Worm (Caenorhabditis elegans) whole organism, L1 larva: ENCODE measurements around the gene abcf-1.
A peak's percentile ranks its signal among the peaks of the same experiment; 100 is the strongest.

ENCODE experiments used
- C04F5.9 ChIP-seq: sonication (generic microtip); optimal IDR thresholded peaks from 2 replicates; lab custom pipeline; 2016; ENCODE audit warnings: missing genetic modification characterization, missing compliant biosample characterization
- C16A3.4 ChIP-seq: fragments of 150-350 bp; optimal IDR thresholded peaks from 2 replicates; lab custom pipeline; 2014; ENCODE audit warnings: missing biosample characterization, missing genetic modification characterization
- F16B12.6 ChIP-seq: fragments of 150-350 bp; optimal IDR thresholded peaks from 2 replicates; lab custom pipeline; 2014; ENCODE audit warnings: missing biosample characterization, missing genetic modification characterization
- aha-1 ChIP-seq: fragments of 150-350 bp; optimal IDR thresholded peaks from 2 replicates; lab custom pipeline; 2014; ENCODE audit warnings: missing biosample characterization, missing genetic modification characterization
- alr-1 ChIP-seq: fragments of 200-800 bp; sonication (Bioruptor generic); optimal IDR thresholded peaks from 2 replicates; lab custom pipeline; 2018; ENCODE audit warnings: borderline replicate concordance, mild to moderate bottlenecking, missing genetic modification characterization, missing compliant biosample characterization
- aly-2 ChIP-seq: fragments of 150-350 bp; optimal IDR thresholded peaks from 2 replicates; lab custom pipeline; 2014; ENCODE audit warnings: missing biosample characterization, missing genetic modification characterization
- ama-1 ChIP-seq: fragments of 150-350 bp; optimal IDR thresholded peaks from 2 replicates; lab custom pipeline; 2014
- blmp-1 ChIP-seq: fragments of 150-350 bp; optimal IDR thresholded peaks from 2 replicates; lab custom pipeline; 2014; ENCODE audit warnings: missing biosample characterization, missing genetic modification characterization
- ces-1 ChIP-seq: fragments of 150-350 bp; optimal IDR thresholded peaks from 2 replicates; lab custom pipeline; 2014; ENCODE audit warnings: missing biosample characterization, missing genetic modification reagents, missing genetic modification characterization
- efl-1 ChIP-seq, 4 experiments: fragments of 150-350 bp; optimal IDR thresholded peaks in 3 of 4; peaks in 1 of 4; 1 replicate in 1 of 4; 2 replicates in 3 of 4; lab custom pipeline; 2014; ENCODE audit warnings: missing biosample characterization in 2 of 4, missing genetic modification characterization in 2 of 4, missing genetic modification reagents in 2 of 4
- efl-3 ChIP-seq: fragments of 200-800 bp; sonication (Bioruptor generic); optimal IDR thresholded peaks from 2 replicates; lab custom pipeline; 2018; ENCODE audit warnings: mild to moderate bottlenecking, missing genetic modification characterization, missing compliant biosample characterization
- egl-13 ChIP-seq: sonication (generic microtip); optimal IDR thresholded peaks from 2 replicates; lab custom pipeline; 2016; ENCODE audit warnings: missing genotype, missing genetic modification reagents, missing genetic modification characterization, missing compliant biosample characterization
- elt-2 ChIP-seq: sonication (generic microtip); optimal IDR thresholded peaks from 2 replicates; lab custom pipeline; 2016; ENCODE audit warnings: missing genetic modification characterization, mild to moderate bottlenecking, inconsistent platforms, missing compliant biosample characterization, missing genetic modification reagents
- elt-3 ChIP-seq, 6 experiments: fragments of 150-350 bp in 1 of 6; sonication (generic microtip); optimal IDR thresholded peaks; 2 replicates each; lab custom pipeline; 2017 to 2018; ENCODE audit warnings: missing biosample characterization in 6 of 6, missing genetic modification characterization in 6 of 6, inconsistent platforms in 1 of 6
- fkh-4 ChIP-seq: sonication (generic microtip); optimal IDR thresholded peaks from 2 replicates; lab custom pipeline; 2016; ENCODE audit warnings: missing compliant biosample characterization, missing genetic modification characterization, borderline replicate concordance
- grh-1 ChIP-seq: fragments of 200-800 bp; sonication (Bioruptor generic); IDR thresholded peaks from 2 replicates; pipeline ENCODE4 v1.3.6; 2022; ENCODE audit warnings: missing genetic modification reagents, missing genetic modification characterization, missing compliant biosample characterization
- irx-1 ChIP-seq: sonication (generic microtip); optimal IDR thresholded peaks from 2 replicates; lab custom pipeline; 2016; ENCODE audit warnings: missing genetic modification characterization, missing compliant biosample characterization
- jun-1 ChIP-seq: fragments of 150-350 bp; optimal IDR thresholded peaks from 2 replicates; lab custom pipeline; 2014; ENCODE audit warnings: missing biosample characterization, missing genetic modification reagents, missing genetic modification characterization
- lin-14 ChIP-seq: fragments of 200-800 bp; sonication (Bioruptor generic); optimal IDR thresholded peaks from 2 replicates; lab custom pipeline; 2018; ENCODE audit warnings: mild to moderate bottlenecking, missing genetic modification characterization, moderate library complexity, missing compliant biosample characterization
- lin-35 ChIP-seq, 2 experiments: fragments of 150-350 bp; optimal IDR thresholded peaks; 2 replicates each; lab custom pipeline; 2014; ENCODE audit warnings: missing biosample characterization in 2 of 2, missing genetic modification characterization in 2 of 2, missing genetic modification reagents in 2 of 2
- lsy-2 ChIP-seq, 2 experiments: fragments of 150-350 bp; optimal IDR thresholded peaks; 2 replicates each; lab custom pipeline; 2014; ENCODE audit warnings: missing biosample characterization in 2 of 2, missing genetic modification characterization in 2 of 2
- mab-9 ChIP-seq: fragments of 200-800 bp; sonication (Bioruptor generic); IDR thresholded peaks from 2 replicates; pipeline ENCODE4 v1.3.6; 2022; ENCODE audit warnings: missing genetic modification reagents, missing genetic modification characterization, missing compliant biosample characterization
- mdl-1 ChIP-seq, 2 experiments: fragments of 150-350 bp; optimal IDR thresholded peaks; 2 replicates each; lab custom pipeline; 2014 to 2017; ENCODE audit warnings: missing biosample characterization in 2 of 2, missing genetic modification characterization in 2 of 2, inconsistent platforms in 1 of 2
- nhr-11 ChIP-seq: fragments of 150-350 bp; optimal IDR thresholded peaks from 2 replicates; lab custom pipeline; 2014; ENCODE audit warnings: missing biosample characterization, missing genetic modification characterization
- nhr-12 ChIP-seq: sonication (generic microtip); optimal IDR thresholded peaks from 2 replicates; lab custom pipeline; 2017; ENCODE audit warnings: missing biosample characterization, missing genetic modification characterization
- nhr-19 ChIP-seq: fragments of 200-800 bp; sonication (Bioruptor generic); conservative IDR thresholded peaks from 2 replicates; pipeline ENCODE4 v1.3.6; 2022; ENCODE audit warnings: missing genetic modification characterization, missing compliant biosample characterization
- nhr-20 ChIP-seq: sonication (generic microtip); optimal IDR thresholded peaks from 2 replicates; lab custom pipeline; 2016; ENCODE audit warnings: mild to moderate bottlenecking, missing genetic modification characterization, missing compliant biosample characterization
- nhr-47 ChIP-seq: sonication (generic microtip); optimal IDR thresholded peaks from 2 replicates; lab custom pipeline; 2016; ENCODE audit warnings: mild to moderate bottlenecking, missing genetic modification characterization, moderate library complexity, missing compliant biosample characterization
- nhr-71 ChIP-seq: sonication (generic microtip); optimal IDR thresholded peaks from 2 replicates; lab custom pipeline; 2016; ENCODE audit warnings: mild to moderate bottlenecking, missing genetic modification characterization, moderate library complexity, missing compliant biosample characterization
- nhr-85 ChIP-seq: sonication (generic microtip); peaks from one replicate; lab custom pipeline; 2016; ENCODE audit warnings: missing genetic modification characterization, inconsistent platforms, missing compliant biosample characterization
- nhr-90 ChIP-seq: sonication (generic microtip); optimal IDR thresholded peaks from 2 replicates; lab custom pipeline; 2016; ENCODE audit warnings: mild to moderate bottlenecking, missing genetic modification characterization, missing compliant biosample characterization; ENCODE audit not compliant: poor library complexity
- pag-3 ChIP-seq: sonication (generic microtip); optimal IDR thresholded peaks from 2 replicates; lab custom pipeline; 2017; ENCODE audit warnings: missing genetic modification characterization, mild to moderate bottlenecking, missing compliant biosample characterization, antibody characterized with exemption, borderline replicate concordance; ENCODE audit not compliant: insufficient read depth
- pax-3 ChIP-seq: fragments of 200-800 bp; sonication (Bioruptor generic); optimal IDR thresholded peaks from 2 replicates; lab custom pipeline; 2018; ENCODE audit warnings: mild to moderate bottlenecking, missing genetic modification characterization, moderate library complexity, missing compliant biosample characterization
- sox-4 ChIP-seq: sonication (generic microtip); optimal IDR thresholded peaks from 2 replicates; lab custom pipeline; 2016; ENCODE audit warnings: missing genetic modification characterization, missing compliant biosample characterization
- sptf-1 ChIP-seq: fragments of 150-350 bp; optimal IDR thresholded peaks from 2 replicates; lab custom pipeline; 2014; ENCODE audit warnings: missing biosample characterization, missing genetic modification characterization
- tbx-2 ChIP-seq: sonication (generic microtip); optimal IDR thresholded peaks from 2 replicates; lab custom pipeline; 2016; ENCODE audit warnings: missing genetic modification characterization, missing compliant biosample characterization
- tlp-1 ChIP-seq: fragments of 150-350 bp; optimal IDR thresholded peaks from 2 replicates; lab custom pipeline; 2014; ENCODE audit warnings: missing biosample characterization, missing genetic modification characterization
- unc-130 ChIP-seq: fragments of 150-350 bp; optimal IDR thresholded peaks from 2 replicates; lab custom pipeline; 2017; ENCODE audit warnings: missing biosample characterization, missing genetic modification characterization, inconsistent platforms
- unc-98 ChIP-seq: fragments of 200-800 bp; sonication (Bioruptor generic); IDR thresholded peaks from 2 replicates; pipeline ENCODE4 v1.3.6; 2022; ENCODE audit warnings: missing genetic modification characterization, missing compliant biosample characterization
- vab-15 ChIP-seq: sonication (generic microtip); optimal IDR thresholded peaks from 2 replicates; lab custom pipeline; 2017; ENCODE audit warnings: missing genotype, mild to moderate bottlenecking, missing genetic modification characterization, missing compliant biosample characterization
- ztf-11 ChIP-seq, 2 experiments: sonication (generic microtip); optimal IDR thresholded peaks; 2 replicates each; lab custom pipeline; 2016 to 2017; ENCODE audit warnings: missing genetic modification characterization in 2 of 2, missing biosample characterization in 1 of 2, missing compliant biosample characterization in 1 of 2

Gene abcf-1

DNA sequence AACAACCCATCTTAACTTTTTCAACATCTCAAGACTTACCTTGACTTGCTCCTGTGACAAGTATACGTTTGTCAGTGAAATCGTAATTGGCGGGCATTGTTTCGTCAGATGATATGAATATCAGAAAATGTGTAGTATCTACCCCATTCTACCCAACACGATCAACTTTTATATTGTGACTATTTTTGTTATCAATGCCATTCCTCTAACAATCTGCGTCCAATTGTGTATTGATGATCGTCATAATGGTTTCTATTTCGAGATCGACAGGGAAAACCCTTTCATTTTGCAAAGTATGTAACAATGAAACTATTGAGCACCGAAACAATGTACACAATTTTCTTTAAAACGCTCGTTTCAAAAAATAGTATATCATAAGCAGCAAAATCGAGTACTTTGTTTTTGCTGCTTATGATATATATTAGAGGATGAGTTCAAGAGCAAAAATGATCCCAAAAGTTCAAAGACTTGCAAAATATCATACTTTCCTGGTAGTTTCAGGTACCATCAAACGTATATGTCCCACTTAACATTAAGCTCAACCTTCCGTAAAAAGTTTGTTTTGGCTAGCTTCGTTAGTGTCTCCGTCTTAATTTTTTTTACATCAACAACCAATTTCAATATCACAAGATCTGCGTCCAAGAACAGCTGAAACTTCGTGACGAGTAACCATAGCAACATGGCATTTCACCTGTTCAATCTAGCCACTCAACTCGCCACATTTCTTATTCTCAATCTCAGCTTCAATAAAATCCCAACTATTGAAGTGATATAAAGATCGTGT lies 29.5 kb downstream of the abcf-1 start, which contains the start of the genes dhs-21 and xbx-9 (continued):
- TF ChIP-seq ces-1 = no peak
- TF ChIP-seq, all 84 proteins: peak for 9

DNA sequence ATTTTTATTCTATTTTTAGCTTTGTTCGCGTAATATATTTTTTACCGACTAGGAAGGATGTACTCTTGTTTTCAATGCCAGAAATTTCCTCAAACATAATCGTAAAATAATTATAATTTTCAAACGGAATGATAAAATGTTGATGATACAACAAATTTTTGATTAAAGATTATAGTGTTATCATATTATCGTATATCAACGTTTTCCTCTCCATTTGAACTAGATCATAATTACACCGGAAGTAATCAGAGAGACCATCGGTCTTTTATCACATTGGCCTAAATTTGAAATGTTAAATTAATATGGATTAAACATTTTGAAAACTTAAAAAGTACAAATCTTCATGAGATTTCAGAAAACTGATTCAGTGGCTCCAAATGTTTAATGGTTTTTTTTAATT lies 30.4 kb downstream of the abcf-1 start:
- TF ChIP-seq nhr-85 (peak; percentile 69), blmp-1 (tag; lab: Kevin White, UChicago) (no peak), jun-1 (tag; lab: Kevin White, UChicago) (peak; percentile 45), elt-2 (tag; lab: Kevin White, UChicago) (peak; percentile 80), irx-1 (tag; lab: Kevin White, UChicago) (no peak), elt-3 (tag; optimal IDR thresholded peaks at IDR 0.05; lab: Kevin White, UChicago) (peak in 2 of 6 experiments; percentile 11 to 29), ztf-11 (tag; optimal IDR thresholded peaks at IDR 0.05; lab: Kevin White, UChicago) (no peak), grh-1 (GFP tag; lab: Robert Waterston, UW) (no peak), efl-1 (optimal IDR thresholded peaks at IDR 0.05; lab: Kevin White, UChicago) (no peak), efl-1 (GFP tag; optimal IDR thresholded peaks at IDR 0.05 in 1 of 2; lab: Kevin White, UChicago) (peak in 1 of 2 experiments; percentile 2), nhr-11 (tag; lab: Kevin White, UChicago) (no peak)
- TF ChIP-seq, all 84 proteins: peak for 5

DNA sequence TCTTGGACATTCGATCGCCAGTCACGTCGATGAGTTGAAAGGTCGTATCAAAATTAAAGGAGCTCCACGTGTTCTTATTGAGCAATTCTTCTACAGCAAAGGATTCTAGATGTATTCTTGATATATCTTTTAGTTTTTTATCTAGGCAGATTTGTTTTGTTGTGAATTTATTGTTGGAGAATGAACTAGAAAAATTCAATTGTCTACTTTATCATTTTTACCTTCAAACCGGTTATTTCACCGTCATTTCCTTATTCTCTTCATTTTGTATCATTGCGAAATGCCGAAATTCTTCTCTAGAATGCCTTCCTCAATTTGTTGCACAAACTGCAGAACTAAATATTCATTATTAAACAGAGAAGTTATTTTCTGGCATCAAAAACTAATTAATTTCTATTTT lies 34.0 kb downstream of the abcf-1 start, which contains the start of gene R11D1.10:
Gene R11D1.10 (plus strand): TSS at position 301 of the 400 bp plus-strand sequence.
- TF ChIP-seq efl-1 (optimal IDR thresholded peaks at IDR 0.05; lab: Kevin White, UChicago) (no peak), efl-1 (GFP tag; optimal IDR thresholded peaks at IDR 0.05 in 1 of 2; lab: Kevin White, UChicago) (peak in 1 of 2 experiments; percentile 70), mab-9 (GFP tag; lab: Robert Waterston, UW) (no peak)

DNA sequence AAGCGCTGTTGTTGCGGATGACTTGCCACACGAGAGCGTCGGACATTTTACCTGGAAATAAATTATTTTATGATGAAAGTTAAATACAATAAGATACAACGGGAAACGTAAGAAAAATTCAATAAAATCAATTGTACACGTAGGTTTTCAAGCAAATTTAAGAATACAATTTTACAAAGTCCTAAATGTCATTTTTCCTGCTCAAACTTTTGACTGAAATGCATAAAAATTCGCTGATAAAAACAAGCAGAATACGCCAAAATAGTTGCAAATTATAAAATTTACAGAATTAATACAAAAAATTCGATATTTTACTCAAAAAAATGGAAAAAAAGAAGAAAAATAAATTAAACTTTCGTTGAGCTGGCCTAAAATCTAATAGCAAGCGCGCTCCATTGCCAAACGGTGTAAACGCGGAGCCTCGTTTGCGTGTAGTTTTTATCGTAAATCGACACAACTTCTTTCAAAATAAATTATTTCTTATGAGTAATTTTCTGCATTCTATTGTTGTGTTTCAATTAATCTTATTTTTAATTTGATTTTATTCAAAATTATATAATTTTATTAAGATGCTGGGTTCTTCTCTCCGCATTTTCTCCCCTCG lies 35.0 kb downstream of the abcf-1 start, which contains the start of the genes rpl-28 and mrpl-49:
Gene rpl-28 (minus strand): TSS at position 51 of the 604 bp plus-strand sequence.
Gene mrpl-49 (plus strand): TSS at position 570 of the 604 bp plus-strand sequence.
- TF ChIP-seq pag-3 (no peak), elt-3 (tag; optimal IDR thresholded peaks at IDR 0.05; lab: Kevin White, UChicago) (peak in 4 of 6 experiments; percentile 51 to 92 (median 70)), ces-1 (no peak), unc-130 (peak; percentile 85), ama-1 (lab: Kevin White, UChicago) (no peak), lin-35 (GFP tag; optimal IDR thresholded peaks at IDR 0.05; lab: Kevin White, UChicago) (peak; percentile 85 to 92), efl-3 (GFP tag; lab: Kevin White, UChicago) (no peak), egl-13 (tag; lab: Kevin White, UChicago) (peak; percentile 65), lsy-2 (tag; optimal IDR thresholded peaks at IDR 0.05; lab: Kevin White, UChicago) (peak; percentile 91 to 94), aly-2 (tag; lab: Kevin White, UChicago) (peak; percentile 42), F16B12.6 (tag; lab: Kevin White, UChicago) (peak; percentile 62), fkh-4 (tag; lab: Kevin White, UChicago) (no peak), nhr-47 (tag; lab: Kevin White, UChicago) (peak; percentile 90), C16A3.4 (tag; lab: Kevin White, UChicago) (peak; percentile 95), ztf-11 (tag; optimal IDR thresholded peaks at IDR 0.05; lab: Kevin White, UChicago) (peak in 1 of 2 experiments; percentile 41), C04F5.9 (tag; lab: Kevin White, UChicago) (peak; percentile 61), alr-1 (tag; lab: Kevin White, UChicago) (peak; percentile 1), pax-3 (tag; lab: Kevin White, UChicago) (peak; percentile 86), lin-14 (GFP tag; lab: Kevin White, UChicago) (peak; percentile 95), tlp-1 (no peak), tbx-2 (tag; lab: Kevin White, UChicago) (peak; percentile 83), mdl-1 (tag; optimal IDR thresholded peaks at IDR 0.05; lab: Kevin White, UChicago) (peak in 1 of 2 experiments; percentile 88), grh-1 (GFP tag; lab: Robert Waterston, UW) (peak; percentile 72), unc-98 (GFP tag; lab: Robert Waterston, UW) (no peak), vab-15 (tag; lab: Kevin White, UChicago) (no peak), nhr-90 (tag; lab: Kevin White, UChicago) (peak; percentile 82), nhr-12 (tag; lab: Kevin White, UChicago) (no peak), sox-4 (tag; lab: Kevin White, UChicago) (peak; percentile 21), nhr-71 (peak; percentile 91), nhr-19 (GFP tag; lab: Robert Waterston, UW) (peak; percentile 86), efl-1 (optimal IDR thresholded peaks at IDR 0.05; lab: Kevin White, UChicago) (peak; percentile 86 to 87), efl-1 (GFP tag; optimal IDR thresholded peaks at IDR 0.05 in 1 of 2; lab: Kevin White, UChicago) (peak; percentile 84 to 98), aha-1 (tag; lab: Kevin White, UChicago) (no peak), nhr-20 (tag; lab: Kevin White, UChicago) (peak; percentile 92), sptf-1 (tag; lab: Kevin White, UChicago) (no peak)
